Fruit fly (Drosophila melanogaster): ENCODE results near the gene CG10469.

Gene CG10469

dm6 chr3L:6093213-6093612 lies at the start of gene CG10469:
Gene CG10469, minus strand, starts transcription at chr3L:6093313.
- no peak for TF ChIP-seq CG8478 (optimal IDR thresholded peaks at IDR 0.05)
- TF ChIP-seq CTCF (optimal IDR thresholded peaks at IDR 0.05) = no peak

dm6 chr3L:6142313-6142712 lies 49.2 kb upstream of the CG10469 start, which contains the start of gene Cpr65Aw:
Gene Cpr65Aw, minus strand, starts transcription at chr3L:6142413.
- TF ChIP-seq CG8478 (optimal IDR thresholded peaks at IDR 0.05) (no peak), CTCF (optimal IDR thresholded peaks at IDR 0.05) (no peak)

dm6 chr3L:6141538-6141937 lies 48.4 kb upstream of the CG10469 start:
- no peak for TF ChIP-seq CG8478 (optimal IDR thresholded peaks at IDR 0.05)
- TF ChIP-seq CTCF (optimal IDR thresholded peaks at IDR 0.05) = no peak

dm6 chr3L:6140771-6141472 lies 47.8 kb upstream of the CG10469 start:
- TF ChIP-seq CG8478 (optimal IDR thresholded peaks at IDR 0.05) = no peak
- TF ChIP-seq CTCF (optimal IDR thresholded peaks at IDR 0.05) = no peak

dm6 chr3L:6139924-6140574 lies 46.9 kb upstream of the CG10469 start, which contains the start of gene Cpr65Av:
Gene Cpr65Av, minus strand, starts transcription at chr3L:6139974.
- TF ChIP-seq CG8478 (optimal IDR thresholded peaks at IDR 0.05) = no peak
- no peak for TF ChIP-seq CTCF (optimal IDR thresholded peaks at IDR 0.05)

- TF ChIP-seq CTCF (optimal IDR thresholded peaks at IDR 0.05) (no peak), CG8478 (optimal IDR thresholded peaks at IDR 0.05) (no peak)
Measured at dm6 chr3L:6138586-6138985, 45.5 kb upstream of the CG10469 start.

- no peak for TF ChIP-seq CTCF (optimal IDR thresholded peaks at IDR 0.05)
- no peak for TF ChIP-seq CG8478 (optimal IDR thresholded peaks at IDR 0.05)
Measured at dm6 chr3L:6138018-6138417, 44.9 kb upstream of the CG10469 start, which contains the start of gene Lcp65Ae. Gene Lcp65Ae, minus strand, starts transcription at chr3L:6138118.

- TF ChIP-seq CTCF (optimal IDR thresholded peaks at IDR 0.05) (no peak), CG8478 (optimal IDR thresholded peaks at IDR 0.05) (no peak)
Measured at dm6 chr3L:6136691-6137090, 43.6 kb upstream of the CG10469 start, which contains the start of gene Lcp65Af. Gene Lcp65Af, minus strand, starts transcription at chr3L:6136791.

dm6 chr3L:6135174-6135573 lies 42.1 kb upstream of the CG10469 start, which contains the start of gene Lcp65Ag1:
Gene Lcp65Ag1, minus strand, starts transcription at chr3L:6135274.
- TF ChIP-seq CTCF (optimal IDR thresholded peaks at IDR 0.05) (no peak), CG8478 (optimal IDR thresholded peaks at IDR 0.05) (no peak)

dm6 chr3L:6133546-6133945 lies 40.4 kb upstream of the CG10469 start, which contains the start of gene Lcp65Ag2:
Gene Lcp65Ag2, minus strand, starts transcription at chr3L:6133593.
- TF ChIP-seq CTCF (optimal IDR thresholded peaks at IDR 0.05) (no peak), CG8478 (optimal IDR thresholded peaks at IDR 0.05) (no peak)

- TF ChIP-seq CG8478 (optimal IDR thresholded peaks at IDR 0.05) (no peak), CTCF (optimal IDR thresholded peaks at IDR 0.05) (no peak)
Measured at dm6 chr3L:6132009-6132408, 38.9 kb upstream of the CG10469 start, which contains the start of gene Cpr65Au. Gene Cpr65Au, minus strand, starts transcription at chr3L:6132109.

dm6 chr3L:6130944-6131343 lies 37.8 kb upstream of the CG10469 start, which contains the start of gene Lcp65Ag3:
Gene Lcp65Ag3, minus strand, starts transcription at chr3L:6130989.
- TF ChIP-seq CTCF (optimal IDR thresholded peaks at IDR 0.05) = no peak
- no peak for TF ChIP-seq CG8478 (optimal IDR thresholded peaks at IDR 0.05)

dm6 chr3L:6129591-6129990 lies 36.5 kb upstream of the CG10469 start:
- TF ChIP-seq CG8478 (optimal IDR thresholded peaks at IDR 0.05) (no peak), CTCF (optimal IDR thresholded peaks at IDR 0.05) (no peak)

- TF ChIP-seq CTCF (optimal IDR thresholded peaks at IDR 0.05) (no peak), CG8478 (optimal IDR thresholded peaks at IDR 0.05) (no peak)
Measured at dm6 chr3L:6125409-6125689, 32.2 kb upstream of the CG10469 start.

dm6 chr3L:6124616-6125408 lies 31.7 kb upstream of the CG10469 start:
- TF ChIP-seq CTCF (optimal IDR thresholded peaks at IDR 0.05) (peak; percentile 91 to 94), CG8478 (optimal IDR thresholded peaks at IDR 0.05) (no peak)
